Worm (Caenorhabditis elegans) whole organism, L1 larva: Measurements from ENCODE around the gene vglu-2.

ENCODE experiments used
- C04F5.9 ChIP-seq: sonication (generic microtip); optimal IDR thresholded peaks from 2 replicates; lab custom pipeline; 2016; ENCODE audit warnings: missing genetic modification characterization, missing compliant biosample characterization
- C34B4.2 ChIP-seq: sonication (generic microtip); optimal IDR thresholded peaks from 2 replicates; lab custom pipeline; 2017; ENCODE audit warnings: mild to moderate bottlenecking, missing genetic modification characterization, missing compliant biosample characterization
- Y116A8C.19 ChIP-seq: sonication (generic microtip); optimal IDR thresholded peaks from 2 replicates; lab custom pipeline; 2016; ENCODE audit warnings: missing compliant biosample characterization, missing genetic modification characterization, borderline replicate concordance
- aly-2 ChIP-seq: fragments of 150-350 bp; optimal IDR thresholded peaks from 2 replicates; lab custom pipeline; 2014; ENCODE audit warnings: missing biosample characterization, missing genetic modification characterization
- ceh-63 ChIP-seq: fragments of 200-800 bp; sonication (Bioruptor generic); optimal IDR thresholded peaks from 2 replicates; lab custom pipeline; 2018; ENCODE audit warnings: mild to moderate bottlenecking, missing genetic modification characterization, missing compliant biosample characterization
- ceh-82 ChIP-seq, 3 experiments: fragments of 150-350 bp in 1 of 3; sonication (generic microtip) in 2 of 3; optimal IDR thresholded peaks; 2 replicates each; lab custom pipeline; 2014 to 2017; ENCODE audit warnings: missing biosample characterization in 3 of 3, missing genetic modification characterization in 3 of 3
- dpl-1 ChIP-seq, 3 experiments: fragments of 150-350 bp in 2 of 3; sonication (generic microtip) in 1 of 3; optimal IDR thresholded peaks; 2 replicates each; lab custom pipeline; 2014 to 2017; ENCODE audit warnings: missing biosample characterization in 3 of 3, missing genetic modification characterization in 3 of 3, missing genetic modification reagents in 3 of 3
- dsc-1 ChIP-seq: sonication (generic microtip); optimal IDR thresholded peaks from 2 replicates; lab custom pipeline; 2016; ENCODE audit warnings: mild to moderate bottlenecking, missing genetic modification characterization, missing compliant biosample characterization
- efl-1 ChIP-seq, 4 experiments: fragments of 150-350 bp; optimal IDR thresholded peaks in 3 of 4; peaks in 1 of 4; 1 replicate in 1 of 4; 2 replicates in 3 of 4; lab custom pipeline; 2014; ENCODE audit warnings: missing biosample characterization in 2 of 4, missing genetic modification characterization in 2 of 4, missing genetic modification reagents in 2 of 4
- efl-3 ChIP-seq: fragments of 200-800 bp; sonication (Bioruptor generic); optimal IDR thresholded peaks from 2 replicates; lab custom pipeline; 2018; ENCODE audit warnings: mild to moderate bottlenecking, missing genetic modification characterization, missing compliant biosample characterization
- elt-3 ChIP-seq, 6 experiments: fragments of 150-350 bp in 1 of 6; sonication (generic microtip); optimal IDR thresholded peaks; 2 replicates each; lab custom pipeline; 2017 to 2018; ENCODE audit warnings: missing biosample characterization in 6 of 6, missing genetic modification characterization in 6 of 6, inconsistent platforms in 1 of 6
- fkh-10 ChIP-seq: sonication (generic microtip); optimal IDR thresholded peaks from 2 replicates; lab custom pipeline; 2017; ENCODE audit warnings: missing biosample characterization, missing genetic modification reagents, missing genetic modification characterization
- fkh-8 ChIP-seq: sonication (generic microtip); optimal IDR thresholded peaks from 2 replicates; lab custom pipeline; 2016; ENCODE audit warnings: mild to moderate bottlenecking, missing genetic modification characterization, missing compliant biosample characterization
- fos-1 ChIP-seq: fragments of 150-350 bp; optimal IDR thresholded peaks from 2 replicates; lab custom pipeline; 2014; ENCODE audit warnings: missing biosample characterization, missing genetic modification characterization
- hlh-17 ChIP-seq: fragments of 200-800 bp; sonication (Bioruptor generic); optimal IDR thresholded peaks from 2 replicates; lab custom pipeline; 2018; ENCODE audit warnings: missing genetic modification characterization, mild to moderate bottlenecking, missing compliant biosample characterization, moderate library complexity, borderline replicate concordance
- hlh-4 ChIP-seq: sonication (generic microtip); optimal IDR thresholded peaks from 2 replicates; lab custom pipeline; 2016; ENCODE audit warnings: mild to moderate bottlenecking, missing genetic modification characterization, missing compliant biosample characterization
- isw-1 ChIP-seq: fragments of 200-800 bp; sonication (Bioruptor generic); IDR thresholded peaks from 2 replicates; pipeline ENCODE4 v1.3.6; 2022; ENCODE audit warnings: missing genetic modification characterization, missing compliant biosample characterization
- lin-14 ChIP-seq: fragments of 200-800 bp; sonication (Bioruptor generic); optimal IDR thresholded peaks from 2 replicates; lab custom pipeline; 2018; ENCODE audit warnings: mild to moderate bottlenecking, missing genetic modification characterization, moderate library complexity, missing compliant biosample characterization
- lin-35 ChIP-seq, 2 experiments: fragments of 150-350 bp; optimal IDR thresholded peaks; 2 replicates each; lab custom pipeline; 2014; ENCODE audit warnings: missing biosample characterization in 2 of 2, missing genetic modification characterization in 2 of 2, missing genetic modification reagents in 2 of 2
- lir-3 ChIP-seq: sonication (generic microtip); optimal IDR thresholded peaks from 2 replicates; lab custom pipeline; 2016; ENCODE audit warnings: mild to moderate bottlenecking, missing genetic modification characterization, moderate library complexity, missing compliant biosample characterization; ENCODE audit not compliant: poor library complexity
- lsy-2 ChIP-seq, 2 experiments: fragments of 150-350 bp; optimal IDR thresholded peaks; 2 replicates each; lab custom pipeline; 2014; ENCODE audit warnings: missing biosample characterization in 2 of 2, missing genetic modification characterization in 2 of 2
- mab-9 ChIP-seq: fragments of 200-800 bp; sonication (Bioruptor generic); IDR thresholded peaks from 2 replicates; pipeline ENCODE4 v1.3.6; 2022; ENCODE audit warnings: missing genetic modification reagents, missing genetic modification characterization, missing compliant biosample characterization
- mdl-1 ChIP-seq, 2 experiments: fragments of 150-350 bp; optimal IDR thresholded peaks; 2 replicates each; lab custom pipeline; 2014 to 2017; ENCODE audit warnings: missing biosample characterization in 2 of 2, missing genetic modification characterization in 2 of 2, inconsistent platforms in 1 of 2
- mef-2 ChIP-seq: fragments of 150-350 bp; optimal IDR thresholded peaks from 2 replicates; lab custom pipeline; 2014; ENCODE audit warnings: missing biosample characterization, missing genetic modification characterization
- mep-1 ChIP-seq: fragments of 150-350 bp; optimal IDR thresholded peaks from 2 replicates; lab custom pipeline; 2014; ENCODE audit warnings: missing biosample characterization, missing genetic modification characterization
- nhr-20 ChIP-seq: sonication (generic microtip); optimal IDR thresholded peaks from 2 replicates; lab custom pipeline; 2016; ENCODE audit warnings: mild to moderate bottlenecking, missing genetic modification characterization, missing compliant biosample characterization
- nhr-237 ChIP-seq: fragments of 150-350 bp; optimal IDR thresholded peaks from 2 replicates; lab custom pipeline; 2014; ENCODE audit warnings: missing biosample characterization, missing genetic modification characterization
- nhr-71 ChIP-seq: sonication (generic microtip); optimal IDR thresholded peaks from 2 replicates; lab custom pipeline; 2016; ENCODE audit warnings: mild to moderate bottlenecking, missing genetic modification characterization, moderate library complexity, missing compliant biosample characterization
- nhr-77 ChIP-seq: fragments of 150-350 bp; optimal IDR thresholded peaks from 2 replicates; lab custom pipeline; 2014; ENCODE audit warnings: missing biosample characterization, missing genetic modification characterization
- nhr-85 ChIP-seq: sonication (generic microtip); peaks from one replicate; lab custom pipeline; 2016; ENCODE audit warnings: missing genetic modification characterization, inconsistent platforms, missing compliant biosample characterization
- rnt-1 ChIP-seq: sonication (generic microtip); optimal IDR thresholded peaks from 2 replicates; lab custom pipeline; 2016; ENCODE audit warnings: mild to moderate bottlenecking, missing genetic modification characterization, moderate library complexity, missing compliant biosample characterization
- snu-23 ChIP-seq: sonication (generic microtip); optimal IDR thresholded peaks from 2 replicates; lab custom pipeline; 2016; ENCODE audit warnings: missing genetic modification characterization, missing compliant biosample characterization
- sox-4 ChIP-seq: sonication (generic microtip); optimal IDR thresholded peaks from 2 replicates; lab custom pipeline; 2016; ENCODE audit warnings: missing genetic modification characterization, missing compliant biosample characterization
- swsn-7 ChIP-seq: sonication (generic microtip); optimal IDR thresholded peaks from 2 replicates; lab custom pipeline; 2016; ENCODE audit warnings: missing genetic modification characterization, missing compliant biosample characterization
- tbx-2 ChIP-seq: sonication (generic microtip); optimal IDR thresholded peaks from 2 replicates; lab custom pipeline; 2016; ENCODE audit warnings: missing genetic modification characterization, missing compliant biosample characterization
- tlp-1 ChIP-seq: fragments of 150-350 bp; optimal IDR thresholded peaks from 2 replicates; lab custom pipeline; 2014; ENCODE audit warnings: missing biosample characterization, missing genetic modification characterization
- unc-130 ChIP-seq: fragments of 150-350 bp; optimal IDR thresholded peaks from 2 replicates; lab custom pipeline; 2017; ENCODE audit warnings: missing biosample characterization, missing genetic modification characterization, inconsistent platforms
- unc-86 ChIP-seq: sonication (generic microtip); optimal IDR thresholded peaks from 2 replicates; lab custom pipeline; 2016; ENCODE audit warnings: missing genetic modification characterization, missing compliant biosample characterization
- vab-15 ChIP-seq: sonication (generic microtip); optimal IDR thresholded peaks from 2 replicates; lab custom pipeline; 2017; ENCODE audit warnings: missing genotype, mild to moderate bottlenecking, missing genetic modification characterization, missing compliant biosample characterization
- zag-1 ChIP-seq: fragments of 150-350 bp; optimal IDR thresholded peaks from 2 replicates; lab custom pipeline; 2014; ENCODE audit warnings: missing biosample characterization, missing genetic modification characterization
- ztf-11 ChIP-seq, 2 experiments: sonication (generic microtip); optimal IDR thresholded peaks; 2 replicates each; lab custom pipeline; 2016 to 2017; ENCODE audit warnings: missing genetic modification characterization in 2 of 2, missing biosample characterization in 1 of 2, missing compliant biosample characterization in 1 of 2

vglu-2 gene

ce11 chrIII:10329811-10330210, 34.9 kb downstream of the vglu-2 start (continued):
- TF ChIP-seq ceh-82 (tag; optimal IDR thresholded peaks at IDR 0.05; lab: Kevin White, UChicago) (no peak), unc-130 (tag; lab: Kevin White, UChicago) (no peak), swsn-7 (no peak), dsc-1 (tag; lab: Kevin White, UChicago) (no peak), fkh-8 (no peak), elt-3 (tag; optimal IDR thresholded peaks at IDR 0.05; lab: Kevin White, UChicago) (peak in 2 of 6 experiments; percentile 34 to 82), hlh-17 (GFP tag; lab: Kevin White, UChicago) (no peak), hlh-4 (tag; lab: Kevin White, UChicago) (no peak), aly-2 (tag; lab: Kevin White, UChicago) (no peak), nhr-85 (tag; lab: Kevin White, UChicago) (no peak), tbx-2 (tag; lab: Kevin White, UChicago) (no peak), ceh-63 (GFP tag; lab: Kevin White, UChicago) (no peak), zag-1 (no peak), mef-2 (tag; lab: Kevin White, UChicago) (no peak), nhr-77 (tag; lab: Kevin White, UChicago) (no peak), lir-3 (no peak), fkh-10 (GFP tag; lab: Kevin White, UChicago) (no peak), mdl-1 (tag; optimal IDR thresholded peaks at IDR 0.05; lab: Kevin White, UChicago) (peak in 1 of 2 experiments; percentile 38), snu-23 (GFP tag; lab: Kevin White, UChicago) (no peak), lin-14 (GFP tag; lab: Kevin White, UChicago) (peak; percentile 56)

DNA sequence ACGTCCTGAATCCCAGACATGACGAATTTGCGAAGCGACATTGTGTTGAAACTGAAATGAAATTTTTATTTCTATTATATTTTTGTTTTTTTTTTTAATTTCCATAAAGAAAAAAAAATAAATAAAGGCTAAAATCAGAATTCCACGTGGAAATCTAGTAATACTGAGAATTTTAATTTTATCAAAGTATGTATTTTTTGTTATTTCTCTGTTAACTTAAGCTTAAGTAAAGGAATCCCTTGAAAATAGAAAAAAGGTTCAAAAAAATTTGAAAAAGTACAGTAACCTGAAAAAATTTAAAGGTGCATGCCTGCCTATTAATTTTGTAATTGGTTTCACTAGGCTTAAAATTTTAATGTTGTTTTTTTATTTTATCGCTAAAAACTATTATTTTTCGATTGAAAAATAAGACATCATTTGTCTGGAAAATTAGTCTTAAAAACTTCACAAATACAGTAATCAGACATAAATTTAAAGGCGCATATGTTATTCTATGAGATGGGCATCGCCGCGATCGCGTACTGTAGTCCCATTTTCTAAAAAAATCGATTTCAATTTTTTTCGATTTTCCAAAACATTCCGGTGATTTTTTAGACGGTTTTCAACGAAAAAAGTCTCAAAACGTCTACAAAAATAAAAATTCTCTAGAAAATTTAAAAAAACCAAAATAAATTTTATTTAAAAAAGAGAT, 35.6 kb downstream of the vglu-2 start, which contains the start of gene nex-2:
Gene nex-2 (minus strand): TSS at position 51 of the 691 bp plus-strand sequence.
- TF ChIP-seq C34B4.2 (tag; lab: Kevin White, UChicago) (no peak), ztf-11 (tag; optimal IDR thresholded peaks at IDR 0.05; lab: Kevin White, UChicago) (no peak), sox-4 (tag; lab: Kevin White, UChicago) (no peak), nhr-237 (tag; lab: Kevin White, UChicago) (no peak), mdl-1 (tag; optimal IDR thresholded peaks at IDR 0.05; lab: Kevin White, UChicago) (no peak), mab-9 (GFP tag; lab: Robert Waterston, UW) (no peak), aly-2 (tag; lab: Kevin White, UChicago) (no peak), mef-2 (tag; lab: Kevin White, UChicago) (no peak), efl-3 (no peak), ceh-63 (GFP tag; lab: Kevin White, UChicago) (no peak), unc-86 (no peak), tlp-1 (tag; lab: Kevin White, UChicago) (no peak)

DNA sequence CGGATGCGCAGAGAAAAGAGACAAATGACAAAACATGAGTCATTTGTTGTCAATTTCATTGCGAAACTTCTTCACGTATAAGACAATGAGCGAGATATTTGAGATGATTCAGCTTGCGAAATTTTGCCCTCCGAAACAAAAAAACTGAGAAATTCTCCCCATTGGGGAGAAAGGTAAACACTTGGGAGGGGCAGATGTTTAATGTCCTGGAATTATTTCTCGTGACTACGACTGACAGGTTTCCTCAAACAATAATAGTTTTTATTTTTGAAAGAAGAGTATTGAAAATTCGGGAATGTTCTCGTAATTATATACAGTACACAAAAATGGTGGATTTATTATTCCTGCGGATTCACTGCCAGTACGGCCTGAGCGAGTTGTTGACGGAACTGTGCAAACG, 36.3 kb downstream of the vglu-2 start:
- TF ChIP-seq fos-1 (tag; lab: Kevin White, UChicago) (peak; percentile 14), dpl-1 (GFP tag; optimal IDR thresholded peaks at IDR 0.05; lab: Kevin White, UChicago) (peak in 1 of 3 experiments; percentile 26), snu-23 (GFP tag; lab: Kevin White, UChicago) (peak; percentile 14), lin-14 (GFP tag; lab: Kevin White, UChicago) (peak; percentile 46), rnt-1 (tag; lab: Kevin White, UChicago) (no peak), nhr-71 (tag; lab: Kevin White, UChicago) (peak; percentile 25), C04F5.9 (no peak), mep-1 (tag; lab: Kevin White, UChicago) (peak; percentile 38), nhr-20 (tag; lab: Kevin White, UChicago) (peak; percentile 0), isw-1 (GFP tag; lab: Robert Waterston, UW) (0 out of 2 replicates have a peak, but pooled peaks have one; percentile 16), nhr-85 (tag; lab: Kevin White, UChicago) (peak; percentile 67), lin-35 (GFP tag; optimal IDR thresholded peaks at IDR 0.05; lab: Kevin White, UChicago) (peak in 1 of 2 experiments; percentile 4), vab-15 (no peak), Y116A8C.19 (no peak), efl-1 (optimal IDR thresholded peaks at IDR 0.05; lab: Kevin White, UChicago) (peak in 1 of 2 experiments; percentile 1), efl-1 (GFP tag; optimal IDR thresholded peaks at IDR 0.05 in 1 of 2; lab: Kevin White, UChicago) (peak in 1 of 2 experiments; percentile 90), lsy-2 (tag; optimal IDR thresholded peaks at IDR 0.05; lab: Kevin White, UChicago) (peak in 1 of 2 experiments; percentile 19)
- TF ChIP-seq, all 84 proteins: peak for 12
